Fruit fly (Drosophila melanogaster) Kc167 (cell line): ENCODE measurements around the gene CG32104.

Experiments
- Myc ChIP-seq: fragments of >200 bp; optimal IDR thresholded peaks from 2 replicates; lab custom pipeline; 2017; ENCODE audit warnings: missing external identifiers
- Sin3A ChIP-seq: fragments of >200 bp; optimal IDR thresholded peaks from 2 replicates; lab custom pipeline; 2018; ENCODE audit warnings: missing external identifiers
- h ChIP-seq: fragments of >200 bp; optimal IDR thresholded peaks from 3 replicates; lab custom pipeline; 2018; ENCODE audit warnings: missing external identifiers
- insv ChIP-seq: fragments of >200 bp; optimal IDR thresholded peaks from 3 replicates; lab custom pipeline; 2018; ENCODE audit warnings: missing external identifiers
- psq ChIP-seq: fragments of >200 bp; optimal IDR thresholded peaks from 2 replicates; lab custom pipeline; 2017; ENCODE audit warnings: missing external identifiers
- ttk ChIP-seq: sonication (Bioruptor generic); optimal IDR thresholded peaks from 2 replicates; lab custom pipeline; 2017; ENCODE audit warnings: missing external identifiers

The CG32104 gene

dm6 chr3L:12411214-12411685 lies 12.1 kb upstream of the CG32104 start:
- TF ChIP-seq ttk (lab: Kevin White, UChicago) (no peak), Sin3A (lab: Kevin White, UChicago) (no peak)

- no peak for TF ChIP-seq Myc (lab: Kevin White, UChicago)
- no peak for TF ChIP-seq insv (lab: Kevin White, UChicago)
- no peak for TF ChIP-seq h
- TF ChIP-seq ttk (lab: Kevin White, UChicago): no peak
- no peak for TF ChIP-seq psq (lab: Kevin White, UChicago)
- TF ChIP-seq Sin3A (lab: Kevin White, UChicago): no peak
These were observed 11.5 kb upstream of the CG32104 start for dm6 chr3L:12410472-12411213.

DNA sequence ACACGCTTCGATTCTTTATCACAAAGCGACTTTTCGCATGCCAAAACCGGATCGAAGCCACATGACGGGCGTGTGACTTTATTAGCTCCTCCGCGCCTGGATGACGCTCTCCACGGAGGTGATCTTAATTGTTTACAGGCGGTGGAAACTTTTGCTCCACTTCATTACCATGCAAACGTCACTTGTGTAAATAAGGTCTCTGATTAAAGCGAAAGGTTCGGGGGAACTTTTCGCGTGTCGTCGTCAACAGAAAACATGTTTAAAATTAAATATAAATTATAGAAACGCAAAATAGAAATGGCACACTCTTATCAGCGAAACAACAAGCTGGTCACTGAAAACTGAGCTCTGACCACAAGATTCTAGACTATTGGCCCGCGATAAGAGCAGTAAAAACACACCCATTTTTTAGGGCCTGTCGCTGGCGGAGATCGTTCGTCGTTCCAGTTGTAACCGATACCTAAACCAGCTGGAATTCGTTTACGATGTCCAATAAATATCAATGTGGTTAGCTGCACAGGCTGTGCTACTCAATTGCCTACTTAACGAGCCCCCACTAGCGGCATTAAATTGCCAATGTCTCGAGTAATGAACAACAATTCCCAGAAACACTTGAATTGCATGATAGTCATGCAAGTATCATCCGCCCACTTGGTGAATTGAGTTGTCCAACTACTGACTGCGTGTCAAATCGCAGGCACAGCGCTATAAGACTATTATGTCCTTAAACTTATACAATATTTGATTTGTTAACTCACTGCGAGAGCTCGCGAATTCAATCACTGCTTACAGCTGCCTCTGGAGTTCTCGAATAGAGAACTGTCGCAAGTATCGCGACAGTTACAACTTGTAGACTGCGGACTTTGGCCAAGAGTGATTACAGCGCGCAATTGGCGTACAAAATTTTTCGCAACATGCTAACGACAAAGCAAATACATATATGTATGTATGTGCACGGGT lies 10.5 kb upstream of the CG32104 start:
- TF ChIP-seq psq (lab: Kevin White, UChicago) (no peak), Sin3A (lab: Kevin White, UChicago) (no peak), h (no peak), ttk (lab: Kevin White, UChicago) (no peak), Myc (lab: Kevin White, UChicago) (no peak), insv (lab: Kevin White, UChicago) (no peak)

DNA sequence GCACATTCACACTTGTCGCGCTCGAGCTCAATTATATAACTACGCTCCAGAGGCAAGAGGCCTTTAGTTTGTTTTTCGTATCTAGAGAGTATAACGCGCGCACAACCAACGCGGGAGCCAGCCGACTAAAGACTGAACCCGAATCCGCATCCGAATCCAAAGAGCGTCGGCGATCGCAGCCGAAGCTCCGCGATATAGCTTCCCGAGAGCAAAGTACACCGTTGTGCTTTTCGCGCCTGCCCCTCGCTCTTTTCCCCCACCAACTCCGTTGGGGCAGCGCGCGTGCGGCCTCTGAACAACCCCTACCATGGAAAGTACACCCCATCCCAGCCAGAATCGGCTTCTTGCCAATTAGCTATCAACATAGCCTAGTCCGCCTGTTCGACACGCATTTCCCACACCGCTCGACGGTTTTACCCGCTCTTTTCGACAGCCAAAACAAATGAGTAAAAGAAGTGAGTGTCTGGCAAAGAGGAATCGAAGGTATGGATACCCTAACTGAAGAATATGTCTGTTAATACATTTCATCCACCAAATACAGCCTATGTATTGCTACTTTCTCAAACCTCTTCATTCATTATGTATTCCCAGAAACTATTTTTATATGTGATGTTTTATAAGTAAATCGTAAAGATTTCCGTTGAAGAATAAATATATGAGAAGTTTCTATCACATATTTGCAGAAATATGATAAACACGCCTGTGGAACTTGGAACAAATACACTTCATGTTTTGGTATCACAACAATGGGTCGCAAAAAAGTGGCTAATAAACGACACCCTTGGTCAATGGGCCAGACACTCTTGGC lies 9.6 kb upstream of the CG32104 start:
- TF ChIP-seq insv (lab: Kevin White, UChicago) (no peak), Myc (lab: Kevin White, UChicago) (no peak), Sin3A (lab: Kevin White, UChicago) (no peak), ttk (lab: Kevin White, UChicago) (no peak), psq (lab: Kevin White, UChicago) (no peak), h (no peak)

DNA sequence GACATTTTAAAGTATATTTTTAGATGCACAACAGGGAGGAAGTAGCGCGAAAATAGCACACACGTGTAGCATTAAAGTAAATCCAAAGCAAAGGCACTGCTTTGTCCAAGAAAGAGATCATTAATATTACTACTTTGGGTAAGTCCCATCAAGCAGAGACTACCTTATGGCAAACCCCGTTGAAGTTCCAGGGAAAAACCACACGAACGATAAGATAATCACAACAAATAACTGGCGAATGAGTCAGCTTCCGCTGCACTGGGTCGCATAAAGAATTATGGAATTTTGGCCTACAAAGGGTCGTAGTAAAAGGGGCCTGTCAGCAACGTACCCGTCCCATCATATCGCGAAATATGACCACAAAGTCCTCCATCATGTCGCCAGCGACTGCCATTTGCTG lies 8.7 kb upstream of the CG32104 start:
- no peak for TF ChIP-seq Myc (lab: Kevin White, UChicago)

dm6 chr3L:12406999-12407632 lies 8.0 kb upstream of the CG32104 start:
- TF ChIP-seq Sin3A (lab: Kevin White, UChicago): no peak
- TF ChIP-seq Myc (lab: Kevin White, UChicago): no peak
- TF ChIP-seq h: no peak
- no peak for TF ChIP-seq psq (lab: Kevin White, UChicago)
- TF ChIP-seq insv (lab: Kevin White, UChicago): no peak
- TF ChIP-seq ttk (lab: Kevin White, UChicago): no peak

- TF ChIP-seq ttk (lab: Kevin White, UChicago): no peak
- TF ChIP-seq Sin3A (lab: Kevin White, UChicago): no peak
- TF ChIP-seq psq (lab: Kevin White, UChicago): no peak
These were observed 6.9 kb upstream of the CG32104 start for dm6 chr3L:12405889-12406500.

- TF ChIP-seq Myc (lab: Kevin White, UChicago) (no peak), h (no peak), psq (lab: Kevin White, UChicago) (no peak), ttk (lab: Kevin White, UChicago) (no peak)
These were observed 2.7 kb upstream of the CG32104 start, which contains the start of gene Smyd4-2 for dm6 chr3L:12401800-12402199. TSS of gene Smyd4-2 (minus strand) at chr3L:12401935.

DNA sequence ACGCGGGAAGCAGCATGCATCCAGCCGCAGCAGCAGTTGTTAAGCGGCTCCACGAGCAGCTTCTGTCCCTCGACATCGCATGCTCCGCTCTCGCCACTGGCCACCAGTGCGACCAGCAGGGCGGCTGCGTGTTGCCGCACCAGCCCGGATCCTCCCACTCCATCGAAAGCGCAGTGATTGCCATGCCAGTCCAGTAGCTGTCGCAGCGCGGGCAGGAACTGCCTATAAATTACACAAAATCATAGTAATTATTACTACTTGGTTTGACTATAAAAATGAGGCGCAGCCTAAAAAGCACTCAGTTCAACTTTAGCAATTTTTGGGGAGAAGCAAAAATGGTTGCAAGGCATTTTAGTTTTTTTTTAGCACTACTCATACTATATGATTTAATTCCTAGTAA lies 3.3 kb downstream of the CG32104 start, which contains the start of gene Obp69a:
TSS of gene Obp69a (plus strand) at position 301 of the 400 bp plus-strand sequence.
- TF ChIP-seq psq (lab: Kevin White, UChicago) (no peak), insv (lab: Kevin White, UChicago) (no peak), Myc (lab: Kevin White, UChicago) (no peak), ttk (lab: Kevin White, UChicago) (no peak), Sin3A (lab: Kevin White, UChicago) (no peak), h (no peak)

dm6 chr3L:12392758-12393157 lies 6.4 kb downstream of the CG32104 start:
- TF ChIP-seq Sin3A (lab: Kevin White, UChicago) (no peak), Myc (lab: Kevin White, UChicago) (no peak), h (no peak), insv (lab: Kevin White, UChicago) (no peak), ttk (lab: Kevin White, UChicago) (no peak), psq (lab: Kevin White, UChicago) (no peak)
